Fruit fly (Drosophila melanogaster): ENCODE data around the gene Ir76a.

Gene Ir76a

dm6 chr3L:19818701-19819100, 19.6 kb downstream of the Ir76a start (continued):
- TF ChIP-seq fu2 (GFP tag; optimal IDR thresholded peaks at IDR 0.05): no peak
- TF ChIP-seq gem (tag; optimal IDR thresholded peaks at IDR 0.05): no peak
- no peak for TF ChIP-seq hbn (GFP tag; IDR thresholded peaks at IDR 0.05; ENCODE audit: partially characterized antibody)
- TF ChIP-seq CG8388 (GFP tag; optimal IDR thresholded peaks at IDR 0.05): no peak
- TF ChIP-seq Hey (tag; optimal IDR thresholded peaks at IDR 0.05): no peak
- no peak for TF ChIP-seq gfzf (GFP tag; optimal IDR thresholded peaks at IDR 0.05)
- no peak for TF ChIP-seq bigmax (GFP tag; optimal IDR thresholded peaks at IDR 0.05)
- no peak for TF ChIP-seq en (GFP tag; optimal IDR thresholded peaks at IDR 0.05)
- TF ChIP-seq CG17186 (GFP tag; optimal IDR thresholded peaks at IDR 0.05): no peak
- no peak for TF ChIP-seq ci (GFP tag; IDR thresholded peaks at IDR 0.05)
- TF ChIP-seq CG15601 (tag; optimal IDR thresholded peaks at IDR 0.05): no peak
- TF ChIP-seq CG10959 (GFP tag; IDR thresholded peaks at IDR 0.05): no peak
- no peak for TF ChIP-seq kah (GFP tag; optimal IDR thresholded peaks at IDR 0.05)
- TF ChIP-seq Camta (GFP tag; optimal IDR thresholded peaks at IDR 0.05): no peak
- no peak for TF ChIP-seq CG18599 (GFP tag; optimal IDR thresholded peaks at IDR 0.05)
- no peak for TF ChIP-seq NC2β (GFP tag; optimal IDR thresholded peaks at IDR 0.05)
- no peak for TF ChIP-seq p53 (GFP tag; optimal IDR thresholded peaks at IDR 0.05)
- TF ChIP-seq Med (GFP tag): no peak
- TF ChIP-seq amos (GFP tag; IDR thresholded peaks at IDR 0.05; ENCODE audit: partially characterized antibody): peak; percentile 37; the same call in 1 of the 2 replicates
- TF ChIP-seq CG18011 (GFP tag; optimal IDR thresholded peaks at IDR 0.05): no peak
- TF ChIP-seq crol (GFP tag; IDR thresholded peaks at IDR 0.05): peak; percentile 94
- peak; percentile 20; the same call in 1 of the 3 replicates for TF ChIP-seq HLH4C (GFP tag; IDR thresholded peaks at IDR 0.05; ENCODE audit: partially characterized antibody)
- TF ChIP-seq cg (GFP tag; optimal IDR thresholded peaks at IDR 0.05): no peak
- TF ChIP-seq CG11247 (GFP tag; IDR thresholded peaks at IDR 0.05): no peak
- TF ChIP-seq ato (GFP tag; IDR thresholded peaks at IDR 0.05; ENCODE audit: partially characterized antibody): 0 out of 2 replicates have a peak, but pooled peaks have one; percentile 17
- no peak for TF ChIP-seq br (optimal IDR thresholded peaks at IDR 0.05)
- no peak for TF ChIP-seq CG4404 (GFP tag; IDR thresholded peaks at IDR 0.05)
- TF ChIP-seq H2.0 (GFP tag; IDR thresholded peaks at IDR 0.05): no peak
- TF ChIP-seq lilli (GFP tag; optimal IDR thresholded peaks at IDR 0.05): no peak
- TF ChIP-seq CG34422 (GFP tag; IDR thresholded peaks at IDR 0.05): peak; percentile 10; the same call in 1 of the 3 replicates
- peak; percentile 28 for TF ChIP-seq MESR4 (GFP tag; optimal IDR thresholded peaks at IDR 0.05)
- no peak for TF ChIP-seq CHES-1-like (GFP tag; optimal IDR thresholded peaks at IDR 0.05)
- TF ChIP-seq CG10321 (GFP tag; IDR thresholded peaks at IDR 0.05): 0 out of 2 replicates have a peak, but pooled peaks have one; percentile 14
- TF ChIP-seq tup (GFP tag; optimal IDR thresholded peaks at IDR 0.05): no peak
- no peak for TF ChIP-seq insv (GFP tag; optimal IDR thresholded peaks at IDR 0.05)
- TF ChIP-seq disco-r (GFP tag; optimal IDR thresholded peaks at IDR 0.05): no peak
- TF ChIP-seq NfI (GFP tag; optimal IDR thresholded peaks at IDR 0.05): no peak
- TF ChIP-seq E2f2 (GFP tag; IDR thresholded peaks at IDR 0.05): peak; percentile 23; the same call in 1 of the 2 replicates
- TF ChIP-seq Kr (GFP tag; optimal IDR thresholded peaks at IDR 0.05): no peak
- no peak for TF ChIP-seq CG14667 (GFP tag; IDR thresholded peaks at IDR 0.05)
- 0 out of 2 replicates have a peak, but pooled peaks have one; percentile 10 for TF ChIP-seq NFAT (GFP tag; IDR thresholded peaks at IDR 0.05)
- no peak for TF ChIP-seq Six4 (GFP tag; optimal IDR thresholded peaks at IDR 0.05)
- no peak for TF ChIP-seq sd (tag; optimal IDR thresholded peaks at IDR 0.05)
- no peak for TF ChIP-seq scrt (GFP tag; optimal IDR thresholded peaks at IDR 0.05)
- TF ChIP-seq unc-4 (GFP tag; IDR thresholded peaks at IDR 0.05; ENCODE audit: partially characterized antibody): no peak
- no peak for TF ChIP-seq zen (tag; optimal IDR thresholded peaks at IDR 0.05)
